Fruit fly (Drosophila melanogaster): ENCODE measurements around the gene Sap-r.

Sap-r gene

DNA sequence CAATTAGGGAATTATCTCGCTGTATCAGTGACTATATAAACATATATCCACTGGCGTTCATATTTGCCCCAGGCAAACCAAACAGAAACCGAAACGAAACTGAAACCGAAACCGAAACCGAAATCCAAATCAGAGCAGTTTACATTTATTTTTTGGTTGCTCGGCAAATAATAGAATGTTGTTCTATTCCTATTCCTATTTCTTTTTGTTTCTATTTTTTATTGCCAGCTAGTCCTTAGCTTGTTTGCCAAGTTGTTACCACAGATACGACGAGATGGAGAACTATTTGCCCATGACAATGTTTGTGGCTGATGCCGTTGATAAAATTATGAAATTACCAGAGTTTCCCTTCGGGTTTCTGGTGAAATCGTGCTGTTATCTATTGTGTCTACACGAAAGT lies 30.0 kb upstream of the Sap-r start (continued):
- TF ChIP-seq dmrt11E (tag; optimal IDR thresholded peaks at IDR 0.05) (peak; percentile 58), CG10267 (tag; optimal IDR thresholded peaks at IDR 0.05) (peak; percentile 1), HLH3B (GFP tag; IDR thresholded peaks at IDR 0.05) (no peak), CG15601 (tag; optimal IDR thresholded peaks at IDR 0.05) (peak; percentile 56), Elba2 (GFP tag; optimal IDR thresholded peaks at IDR 0.05) (no peak), CG7987 (GFP tag; optimal IDR thresholded peaks at IDR 0.05) (no peak), Myb (GFP tag; optimal IDR thresholded peaks at IDR 0.05) (no peak), Awh (GFP tag; IDR thresholded peaks at IDR 0.05) (no peak), pum (GFP tag; optimal IDR thresholded peaks at IDR 0.05) (no peak), CG18619 (GFP tag; optimal IDR thresholded peaks at IDR 0.05) (no peak), vnd (GFP tag; IDR thresholded peaks at IDR 0.05; ENCODE audit: partially characterized antibody) (no peak), Dek (tag; optimal IDR thresholded peaks at IDR 0.05) (no peak), Bteb2 (GFP tag; optimal IDR thresholded peaks at IDR 0.05) (no peak), zfh2 (GFP tag; optimal IDR thresholded peaks at IDR 0.05) (no peak), Hr51 (GFP tag; optimal IDR thresholded peaks at IDR 0.05) (no peak), CG6689 (GFP tag; IDR thresholded peaks at IDR 0.05) (no peak), CG9817 (tag; optimal IDR thresholded peaks at IDR 0.05) (no peak), CG7963 (GFP tag; IDR thresholded peaks at IDR 0.05; ENCODE audit: partially characterized antibody) (no peak), CG14441 (GFP tag; IDR thresholded peaks at IDR 0.05) (no peak), CG3407 (GFP tag; optimal IDR thresholded peaks at IDR 0.05) (peak; percentile 13), h (optimal IDR thresholded peaks at IDR 0.05) (no peak), CG2120 (GFP tag; optimal IDR thresholded peaks at IDR 0.05) (no peak), CG34422 (GFP tag; IDR thresholded peaks at IDR 0.05) (no peak), nerfin-2 (GFP tag; IDR thresholded peaks at IDR 0.05; ENCODE audit: partially characterized antibody) (no peak), CG31365 (tag; optimal IDR thresholded peaks at IDR 0.05) (no peak), HLH4C (GFP tag; IDR thresholded peaks at IDR 0.05; ENCODE audit: partially characterized antibody) (no peak), CG10565 (GFP tag; optimal IDR thresholded peaks at IDR 0.05) (no peak), CG17186 (GFP tag; optimal IDR thresholded peaks at IDR 0.05) (no peak), Bgb (GFP tag; IDR thresholded peaks at IDR 0.05; ENCODE audit: partially characterized antibody) (no peak), CG13424 (tag; optimal IDR thresholded peaks at IDR 0.05) (peak; percentile 44), CG3995 (GFP tag; optimal IDR thresholded peaks at IDR 0.05) (no peak), CG8765 (GFP tag; IDR thresholded peaks at IDR 0.05) (no peak), bbx (GFP tag; IDR thresholded peaks at IDR 0.05; ENCODE audit: partially characterized antibody) (no peak), ATbp (GFP tag; optimal IDR thresholded peaks at IDR 0.05) (peak; percentile 52), Abd-B (GFP tag; optimal IDR thresholded peaks at IDR 0.05) (no peak), pita (GFP tag; optimal IDR thresholded peaks at IDR 0.05) (no peak), PHDP (tag; optimal IDR thresholded peaks at IDR 0.05) (peak; percentile 20), Dip3 (GFP tag; optimal IDR thresholded peaks at IDR 0.05) (no peak), CG15073 (GFP tag; optimal IDR thresholded peaks at IDR 0.05) (no peak), Dref (GFP tag; IDR thresholded peaks at IDR 0.05) (no peak), Hsf (GFP tag; optimal IDR thresholded peaks at IDR 0.05) (no peak), Dp (GFP tag; optimal IDR thresholded peaks at IDR 0.05) (no peak), CG13123 (GFP tag; optimal IDR thresholded peaks at IDR 0.05) (no peak), CG1832 (GFP tag; optimal IDR thresholded peaks at IDR 0.05) (no peak), Rx (GFP tag; IDR thresholded peaks at IDR 0.05) (no peak), scrt (GFP tag; optimal IDR thresholded peaks at IDR 0.05) (no peak), CG14014 (GFP tag; IDR thresholded peaks at IDR 0.05) (no peak), cad (GFP tag; optimal IDR thresholded peaks at IDR 0.05) (no peak), CG2202 (tag; optimal IDR thresholded peaks at IDR 0.05) (peak; percentile 53), NK7.1 (GFP tag; optimal IDR thresholded peaks at IDR 0.05) (no peak), az2 (GFP tag; optimal IDR thresholded peaks at IDR 0.05) (no peak)
